Fruit fly (Drosophila melanogaster) whole organism, embryonic: Measurements from ENCODE around the gene gammaCOP.

Source experiments
- Adf1 ChIP-seq: fragments of 200-800 bp; sonication (Bioruptor generic); IDR thresholded peaks from 2 replicates; pipeline ENCODE4 v1.3.6; 2022; ENCODE audit warnings: missing biosample characterization, missing genetic modification characterization
- Atf-2 ChIP-seq: fragments of 200-800 bp; sonication (Bioruptor generic); optimal IDR thresholded peaks from 2 replicates; lab custom pipeline; 2016; ENCODE audit warnings: missing biosample characterization, missing genetic modification characterization
- B-H2 ChIP-seq: fragments of 200-800 bp; sonication (Bioruptor generic); optimal IDR thresholded peaks from 2 replicates; lab custom pipeline; 2018; ENCODE audit warnings: missing biosample characterization, mild to moderate bottlenecking, missing genetic modification characterization
- CG11504 ChIP-seq: fragments of 200-800 bp; sonication (Bioruptor generic); optimal IDR thresholded peaks from 3 replicates; lab custom pipeline; 2019; ENCODE audit warnings: missing biosample characterization, mild to moderate bottlenecking, missing genetic modification characterization, moderate library complexity
- CG12942 ChIP-seq: fragments of 200-800 bp; sonication (Bioruptor generic); optimal IDR thresholded peaks from 3 replicates; lab custom pipeline; 2016; ENCODE audit warnings: missing biosample characterization, missing genetic modification characterization
- CG13624 ChIP-seq: fragments of 200-800 bp; sonication (Bioruptor generic); optimal IDR thresholded peaks from 2 replicates; lab custom pipeline; 2016; ENCODE audit warnings: missing biosample characterization, missing genetic modification characterization
- CG14860 ChIP-seq: fragments of 200-800 bp; sonication (Bioruptor generic); IDR thresholded peaks from 3 replicates; pipeline ENCODE4 v1.3.6; 2022; ENCODE audit warnings: missing biosample characterization, missing genetic modification characterization; ENCODE audit not compliant: partially characterized antibody
- CG15269 ChIP-seq: fragments of 200-800 bp; sonication (Bioruptor generic); optimal IDR thresholded peaks from 2 replicates; lab custom pipeline; 2018; ENCODE audit warnings: missing biosample characterization, mild to moderate bottlenecking, missing genetic modification characterization, moderate library complexity
- CG16779 ChIP-seq: fragments of 200-800 bp; sonication (Bioruptor generic); IDR thresholded peaks from 2 replicates; pipeline ENCODE4 v1.3.6; 2022; ENCODE audit warnings: missing biosample characterization, missing genetic modification characterization
- CG16813 ChIP-seq: fragments of 200-800 bp; sonication (Bioruptor generic); IDR thresholded peaks from 3 replicates; pipeline ENCODE4 v1.3.6; 2022; ENCODE audit warnings: missing biosample characterization, missing genetic modification characterization; ENCODE audit not compliant: partially characterized antibody
- CG1832 ChIP-seq: fragments of 200-800 bp; sonication (Bioruptor generic); optimal IDR thresholded peaks from 2 replicates; lab custom pipeline; 2017; ENCODE audit warnings: missing biosample characterization, mild to moderate bottlenecking, missing genetic modification characterization, inconsistent platforms
- CG18619 ChIP-seq: fragments of 200-800 bp; sonication (Bioruptor generic); optimal IDR thresholded peaks from 3 replicates; lab custom pipeline; 2017; ENCODE audit warnings: missing biosample characterization, mild to moderate bottlenecking, missing genetic modification characterization
- CG2120 ChIP-seq: fragments of 200-800 bp; sonication (Bioruptor generic); optimal IDR thresholded peaks from 3 replicates; lab custom pipeline; 2016; ENCODE audit warnings: missing biosample characterization, missing genetic modification characterization
- CG2678 ChIP-seq: fragments of 200-800 bp; sonication (Bioruptor generic); optimal IDR thresholded peaks from 3 replicates; lab custom pipeline; 2019; ENCODE audit warnings: missing biosample characterization, mild to moderate bottlenecking, missing genetic modification characterization, moderate library complexity
- CG30403 ChIP-seq: fragments of 200-800 bp; sonication (Bioruptor generic); optimal IDR thresholded peaks from 3 replicates; lab custom pipeline; 2016; ENCODE audit warnings: missing biosample characterization, missing genetic modification characterization
- CG3065 ChIP-seq: fragments of 200-800 bp; sonication (Bioruptor generic); optimal IDR thresholded peaks from 2 replicates; lab custom pipeline; 2016; ENCODE audit warnings: missing biosample characterization, missing genetic modification characterization
- CG32532 ChIP-seq: fragments of 200-800 bp; sonication (Bioruptor generic); IDR thresholded peaks from 2 replicates; pipeline ENCODE4 v1.3.6; 2022; ENCODE audit warnings: missing biosample characterization, missing genetic modification characterization
- CG3281 ChIP-seq: fragments of 200-800 bp; sonication (Bioruptor generic); optimal IDR thresholded peaks from 3 replicates; lab custom pipeline; 2017; ENCODE audit warnings: missing biosample characterization, mild to moderate bottlenecking, missing genetic modification characterization
- CG34224 ChIP-seq: fragments of 200-800 bp; sonication (Bioruptor generic); IDR thresholded peaks from 3 replicates; pipeline ENCODE4 v1.3.6; 2022; ENCODE audit warnings: missing biosample characterization, missing genetic modification characterization; ENCODE audit not compliant: partially characterized antibody
- CG34376 ChIP-seq: fragments of 200-800 bp; sonication (Bioruptor generic); optimal IDR thresholded peaks from 2 replicates; lab custom pipeline; 2018; ENCODE audit warnings: missing biosample characterization, mild to moderate bottlenecking, missing genetic modification characterization
- CG3995 ChIP-seq: fragments of 200-800 bp; sonication (Bioruptor generic); optimal IDR thresholded peaks from 3 replicates; lab custom pipeline; 2016; ENCODE audit warnings: missing biosample characterization, missing genetic modification characterization
- CG7786 ChIP-seq: fragments of 200-800 bp; sonication (Bioruptor generic); optimal IDR thresholded peaks from 2 replicates; lab custom pipeline; 2016; ENCODE audit warnings: missing biosample characterization, missing genetic modification characterization
- CG9437 ChIP-seq: fragments of 200-800 bp; sonication (Bioruptor generic); optimal IDR thresholded peaks from 2 replicates; lab custom pipeline; 2018; ENCODE audit warnings: missing biosample characterization, mild to moderate bottlenecking, missing genetic modification characterization
- CG9797 ChIP-seq: fragments of 200-800 bp; sonication (Bioruptor generic); optimal IDR thresholded peaks from 3 replicates; lab custom pipeline; 2018; ENCODE audit warnings: missing biosample characterization, mild to moderate bottlenecking, missing genetic modification characterization
- Camta ChIP-seq: fragments of 200-800 bp; sonication (Bioruptor generic); optimal IDR thresholded peaks from 2 replicates; lab custom pipeline; 2016; ENCODE audit warnings: missing biosample characterization, missing genetic modification characterization
- Hmr ChIP-seq: fragments of 200-800 bp; sonication (Bioruptor generic); optimal IDR thresholded peaks from 3 replicates; lab custom pipeline; 2017; ENCODE audit warnings: mild to moderate bottlenecking, missing biosample characterization, missing genetic modification reagents, missing genetic modification characterization
- MBD-R2 ChIP-seq: fragments of 200-800 bp; sonication (Bioruptor generic); IDR thresholded peaks from 2 replicates; pipeline ENCODE4 v1.3.6; 2022; ENCODE audit warnings: missing biosample characterization, missing genetic modification characterization
- MTF-1 ChIP-seq: fragments of 200-800 bp; sonication (Bioruptor generic); optimal IDR thresholded peaks from 2 replicates; lab custom pipeline; 2018; ENCODE audit warnings: missing biosample characterization, mild to moderate bottlenecking, missing genetic modification characterization, borderline replicate concordance
- NFAT ChIP-seq: fragments of 200-800 bp; sonication (Bioruptor generic); IDR thresholded peaks from 2 replicates; pipeline ENCODE4 v1.3.6; 2022; ENCODE audit warnings: missing biosample characterization, missing genetic modification characterization
- NK7.1 ChIP-seq: fragments of 200-800 bp; sonication (Bioruptor generic); optimal IDR thresholded peaks from 3 replicates; lab custom pipeline; 2016; ENCODE audit warnings: missing biosample characterization, missing genetic modification characterization
- abd-A ChIP-seq: fragments of 200-800 bp; sonication (Bioruptor generic); optimal IDR thresholded peaks from 3 replicates; lab custom pipeline; 2019; ENCODE audit warnings: missing biosample characterization, mild to moderate bottlenecking, missing genetic modification characterization, moderate library complexity
- ara ChIP-seq: fragments of 200-800 bp; sonication (Bioruptor generic); IDR thresholded peaks from 2 replicates; pipeline ENCODE4 v1.3.6; 2022; ENCODE audit warnings: missing biosample characterization, missing genetic modification characterization
- az2 ChIP-seq: fragments of 200-800 bp; sonication (Bioruptor generic); optimal IDR thresholded peaks from 3 replicates; lab custom pipeline; 2016; ENCODE audit warnings: missing biosample characterization, missing genetic modification characterization
- bbx ChIP-seq: fragments of 200-800 bp; sonication (Bioruptor generic); IDR thresholded peaks from 2 replicates; pipeline ENCODE4 v1.3.6; 2022; ENCODE audit warnings: missing biosample characterization, missing genetic modification characterization; ENCODE audit not compliant: partially characterized antibody
- bcd ChIP-seq: fragments of 200-800 bp; sonication (Bioruptor generic); optimal IDR thresholded peaks from 2 replicates; lab custom pipeline; 2017; ENCODE audit warnings: missing biosample characterization, mild to moderate bottlenecking, missing genetic modification characterization
- dan ChIP-seq: fragments of 200-800 bp; sonication (Bioruptor generic); IDR thresholded peaks from 2 replicates; pipeline ENCODE4 v1.3.6; 2022; ENCODE audit warnings: missing biosample characterization, missing genetic modification characterization
- grau ChIP-seq: fragments of 200-800 bp; optimal IDR thresholded peaks from 3 replicates; lab custom pipeline; 2019; ENCODE audit warnings: missing biosample characterization, mild to moderate bottlenecking, missing genetic modification characterization, moderate library complexity
- grn ChIP-seq: fragments of 200-800 bp; sonication (Bioruptor generic); optimal IDR thresholded peaks from 3 replicates; lab custom pipeline; 2017; ENCODE audit warnings: missing biosample characterization, missing genetic modification characterization
- hb ChIP-seq: fragments of 200-800 bp; sonication (Bioruptor generic); IDR thresholded peaks from 3 replicates; pipeline ENCODE4 v1.3.6; 2022; ENCODE audit warnings: missing biosample characterization, missing genetic modification characterization; ENCODE audit not compliant: partially characterized antibody
- jing ChIP-seq: fragments of 200-800 bp; sonication (Bioruptor generic); optimal IDR thresholded peaks from 2 replicates; lab custom pipeline; 2018; ENCODE audit warnings: missing biosample characterization, mild to moderate bottlenecking, missing genetic modification characterization
- kni ChIP-seq: fragments of 200-800 bp; sonication (Bioruptor generic); optimal IDR thresholded peaks from 3 replicates; lab custom pipeline; 2017; ENCODE audit warnings: mild to moderate bottlenecking, missing biosample characterization, missing genetic modification reagents, missing genetic modification characterization
- lab ChIP-seq: fragments of 200-800 bp; sonication (Bioruptor generic); optimal IDR thresholded peaks from 3 replicates; lab custom pipeline; 2017; ENCODE audit warnings: missing biosample characterization, missing genetic modification characterization, mild to moderate bottlenecking, moderate library complexity, missing genetic modification reagents
- peb ChIP-seq: fragments of 200-800 bp; sonication (Bioruptor generic); IDR thresholded peaks from 2 replicates; pipeline ENCODE4 v1.3.6; 2022; ENCODE audit warnings: missing biosample characterization, missing genetic modification characterization
- pho ChIP-seq: fragments of 200-800 bp; sonication (Bioruptor generic); optimal IDR thresholded peaks from 2 replicates; lab custom pipeline; 2016; ENCODE audit warnings: missing biosample characterization, missing genetic modification characterization
- pum ChIP-seq: fragments of 200-800 bp; sonication (Bioruptor generic); optimal IDR thresholded peaks from 2 replicates; lab custom pipeline; 2016; ENCODE audit warnings: missing biosample characterization, missing genetic modification characterization
- shn ChIP-seq: fragments of 200-800 bp; sonication (Bioruptor generic); optimal IDR thresholded peaks from 3 replicates; lab custom pipeline; 2016; ENCODE audit warnings: missing biosample characterization, missing genetic modification characterization
- trem ChIP-seq: fragments of 200-800 bp; optimal IDR thresholded peaks from 3 replicates; lab custom pipeline; 2019; ENCODE audit warnings: missing biosample characterization, mild to moderate bottlenecking, missing genetic modification characterization, moderate library complexity
- vvl ChIP-seq: fragments of 200-800 bp; sonication (Bioruptor generic); IDR thresholded peaks from 2 replicates; pipeline ENCODE4 v1.3.6; 2022; ENCODE audit warnings: missing biosample characterization, missing genetic modification characterization
- wdn ChIP-seq: fragments of 200-800 bp; sonication (Bioruptor generic); IDR thresholded peaks from 2 replicates; pipeline ENCODE4 v1.3.6; 2022; ENCODE audit warnings: missing biosample characterization, missing genetic modification characterization
- zfh1 ChIP-seq: fragments of 200-800 bp; sonication (Bioruptor generic); IDR thresholded peaks from 3 replicates; pipeline ENCODE4 v1.3.6; 2022; ENCODE audit warnings: missing biosample characterization, missing genetic modification characterization

The gammaCOP gene

dm6 chr3R:31548766-31549510, 23.0 kb upstream of the gammaCOP start (continued):
- 0 out of 3 replicates have a peak, but pooled peaks have one; percentile 13 for TF ChIP-seq CG14860 (GFP tag; lab: Robert Waterston, UW)
- TF ChIP-seq pum (GFP tag; lab: Kevin White, UChicago): no peak
- no peak for TF ChIP-seq zfh1 (GFP tag; lab: Robert Waterston, UW)
- no peak for TF ChIP-seq bcd (GFP tag; lab: Kevin White, UChicago)
- no peak for TF ChIP-seq hb
- TF ChIP-seq CG9797: no peak
- no peak for TF ChIP-seq bbx (GFP tag; lab: Robert Waterston, UW)
- TF ChIP-seq dan (GFP tag; lab: Robert Waterston, UW): no peak
- TF ChIP-seq trem (tag; lab: Kevin White, UChicago): no peak
- no peak for TF ChIP-seq MBD-R2 (GFP tag; lab: Robert Waterston, UW)
- TF ChIP-seq CG1832 (GFP tag; lab: Kevin White, UChicago): no peak
- TF ChIP-seq CG16813 (GFP tag; lab: Robert Waterston, UW): no peak
- no peak for TF ChIP-seq CG16779
- no peak for TF ChIP-seq CG11504 (tag; lab: Kevin White, UChicago)
- TF ChIP-seq az2 (GFP tag; lab: Kevin White, UChicago): no peak
- TF ChIP-seq CG9437 (GFP tag; lab: Kevin White, UChicago): no peak
- TF ChIP-seq lab (GFP tag; lab: Kevin White, UChicago): no peak
- TF ChIP-seq Camta (GFP tag; lab: Kevin White, UChicago): no peak
- TF ChIP-seq CG3281 (GFP tag; lab: Kevin White, UChicago): no peak
- TF ChIP-seq CG30403 (GFP tag; lab: Kevin White, UChicago): no peak
- TF ChIP-seq CG18619 (GFP tag; lab: Kevin White, UChicago): no peak
- TF ChIP-seq grn (GFP tag; lab: Kevin White, UChicago): peak; percentile 12
- TF ChIP-seq NFAT (GFP tag; lab: Robert Waterston, UW): no peak
- no peak for TF ChIP-seq wdn
- TF ChIP-seq shn: no peak
- no peak for TF ChIP-seq vvl (GFP tag; lab: Robert Waterston, UW)
- no peak for TF ChIP-seq Hmr (GFP tag; lab: Kevin White, UChicago)
- no peak for TF ChIP-seq CG13624 (GFP tag; lab: Kevin White, UChicago)
- TF ChIP-seq CG7786 (GFP tag; lab: Kevin White, UChicago): no peak
- TF ChIP-seq CG12942 (GFP tag; lab: Kevin White, UChicago): no peak
- TF ChIP-seq MTF-1 (GFP tag; lab: Kevin White, UChicago): no peak
- TF ChIP-seq CG3995 (GFP tag; lab: Kevin White, UChicago): no peak
- no peak for TF ChIP-seq B-H2 (GFP tag; lab: Kevin White, UChicago)
- no peak for TF ChIP-seq abd-A (tag; lab: Kevin White, UChicago)
- TF ChIP-seq CG32532 (GFP tag; lab: Robert Waterston, UW): no peak
- TF ChIP-seq peb (GFP tag; lab: Robert Waterston, UW): no peak
- no peak for TF ChIP-seq CG3065
- no peak for TF ChIP-seq jing
- no peak for TF ChIP-seq pho
- no peak for TF ChIP-seq CG15269 (tag; lab: Kevin White, UChicago)
- TF ChIP-seq ara (GFP tag; lab: Robert Waterston, UW): no peak
- TF ChIP-seq NK7.1 (GFP tag; lab: Kevin White, UChicago): no peak
- TF ChIP-seq CG34224 (GFP tag; lab: Robert Waterston, UW): no peak
- no peak for TF ChIP-seq CG34376 (GFP tag; lab: Kevin White, UChicago)
- TF ChIP-seq Atf-2 (GFP tag; lab: Kevin White, UChicago): no peak
- no peak for TF ChIP-seq CG2120 (GFP tag; lab: Kevin White, UChicago)
- peak; percentile 29 for TF ChIP-seq CG2678 (tag; lab: Kevin White, UChicago)
- peak; percentile 37 for TF ChIP-seq kni (GFP tag; lab: Kevin White, UChicago)
- TF ChIP-seq Adf1 (GFP tag; lab: Robert Waterston, UW): no peak
- no peak for TF ChIP-seq grau (tag; lab: Kevin White, UChicago)
